Fruit fly (Drosophila melanogaster): ENCODE data around the gene sw.
"Not testable (repeated sequence)": the region's sequence is repeated elsewhere in the genome, so short reads cannot be mapped to it uniquely, and the experiment has no call there.

- not testable (repeated sequence) for TF ChIP-seq CG4496 (GFP tag; IDR thresholded peaks at IDR 0.05); CG8159 (tag; optimal IDR thresholded peaks at IDR 0.05); rn (GFP tag; IDR thresholded peaks at IDR 0.05); CG9948 (tag; optimal IDR thresholded peaks at IDR 0.05); EcR (GFP tag; optimal IDR thresholded peaks at IDR 0.05); fd96Ca (GFP tag; IDR thresholded peaks at IDR 0.05); CG13204 (GFP tag; optimal IDR thresholded peaks at IDR 0.05); CG34367 (tag; optimal IDR thresholded peaks at IDR 0.05); Pif1B (GFP tag; optimal IDR thresholded peaks at IDR 0.05)
Observed at dm6 chrX:20224920-20225319, 11.3 kb downstream of the sw start, which contains the start of gene Sdic4.
